Worm (Caenorhabditis elegans) whole organism, early embryonic: ENCODE results near the gene lin-31.

Experiments used
- B0310.2 ChIP-seq: sonication (generic microtip); optimal IDR thresholded peaks from 2 replicates; lab custom pipeline; 2016; ENCODE audit warnings: mild to moderate bottlenecking, missing genetic modification characterization, missing compliant biosample characterization
- ama-1 ChIP-seq: fragments of 150-350 bp; optimal IDR thresholded peaks from 2 replicates; lab custom pipeline; 2014
- ceh-36 ChIP-seq: sonication (generic microtip); optimal IDR thresholded peaks from 2 replicates; lab custom pipeline; 2016; ENCODE audit warnings: missing genetic modification characterization, inconsistent platforms, missing compliant biosample characterization
- flt-1 ChIP-seq: fragments of 200-800 bp; sonication (Bioruptor generic); IDR thresholded peaks from 2 replicates; pipeline ENCODE4 v1.3.6; 2022; ENCODE audit warnings: missing genetic modification characterization, missing compliant biosample characterization
- hmbx-1 ChIP-seq: sonication (generic microtip); optimal IDR thresholded peaks from 2 replicates; lab custom pipeline; 2016; ENCODE audit warnings: mild to moderate bottlenecking, missing genetic modification characterization, missing compliant biosample characterization
- hmg-4 ChIP-seq: fragments of 200-800 bp; sonication (Bioruptor generic); optimal IDR thresholded peaks from 2 replicates; lab custom pipeline; 2018; ENCODE audit warnings: mild to moderate bottlenecking, missing genetic modification characterization, missing compliant biosample characterization
- tbx-37 ChIP-seq: fragments of 200-800 bp; sonication (Bioruptor generic); conservative IDR thresholded peaks from 2 replicates; pipeline ENCODE4 v1.3.6; 2022; ENCODE audit warnings: missing genetic modification reagents, missing genetic modification characterization, missing compliant biosample characterization

DNA sequence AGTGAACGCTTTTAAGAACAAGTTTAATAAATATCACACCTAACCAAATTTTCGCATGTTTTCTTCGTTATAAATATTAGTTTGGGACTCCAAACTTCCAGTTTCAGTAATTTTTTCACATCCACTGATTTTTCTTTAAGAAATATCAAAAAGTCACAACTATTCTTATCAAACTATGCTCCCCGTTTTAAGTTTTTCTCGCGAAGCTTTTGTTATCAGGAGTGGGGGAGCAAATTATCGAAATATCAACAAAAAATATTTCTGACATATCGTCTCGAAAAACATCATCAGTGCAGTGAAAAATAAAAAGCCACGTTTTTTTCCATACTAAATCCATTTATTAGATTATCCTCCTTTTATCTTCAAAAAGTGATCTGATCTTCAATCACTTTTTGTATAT lies 9.7 kb downstream of the lin-31 start:
- no peak for TF ChIP-seq flt-1 (GFP tag; lab: Robert Waterston, UW)
- no peak for TF ChIP-seq hmbx-1 (tag; lab: Kevin White, UChicago)
- TF ChIP-seq tbx-37 (GFP tag; lab: Robert Waterston, UW), result no peak
- TF ChIP-seq ceh-36, result no peak
- no peak for TF ChIP-seq ama-1 (lab: Kevin White, UChicago)
- TF ChIP-seq hmg-4 (GFP tag; lab: Kevin White, UChicago), result no peak
- TF ChIP-seq B0310.2 (tag; lab: Kevin White, UChicago), result no peak
